Fruit fly (Drosophila melanogaster) whole organism, embryonic: ENCODE results near the gene CG10550.

Source experiments
- B-H1 ChIP-seq: fragments of 200-800 bp; sonication (Bioruptor generic); IDR thresholded peaks from 3 replicates; pipeline ENCODE4 v1.3.6; 2022; ENCODE audit warnings: missing biosample characterization, missing genetic modification characterization
- BEAF-32 ChIP-seq: fragments of 200-800 bp; sonication (Bioruptor generic); optimal IDR thresholded peaks from 3 replicates; lab custom pipeline; 2017; ENCODE audit warnings: missing biosample characterization, missing genetic modification characterization, mild to moderate bottlenecking, moderate library complexity, missing genetic modification reagents
- Bdp1 ChIP-seq: fragments of 200-800 bp; sonication (Bioruptor generic); optimal IDR thresholded peaks from 3 replicates; lab custom pipeline; 2016; ENCODE audit warnings: missing biosample characterization, missing genetic modification characterization
- BtbVII ChIP-seq: fragments of 200-800 bp; sonication (Bioruptor generic); optimal IDR thresholded peaks from 3 replicates; lab custom pipeline; 2017; ENCODE audit warnings: missing biosample characterization, mild to moderate bottlenecking, missing genetic modification characterization
- Bteb2 ChIP-seq: fragments of 200-800 bp; sonication (Bioruptor generic); optimal IDR thresholded peaks from 2 replicates; lab custom pipeline; 2016; ENCODE audit warnings: missing biosample characterization, missing genetic modification characterization
- CG11247 ChIP-seq: fragments of 200-800 bp; sonication (Bioruptor generic); IDR thresholded peaks from 2 replicates; pipeline ENCODE4 v1.3.6; 2022; ENCODE audit warnings: missing biosample characterization, missing genetic modification characterization
- CG11560 ChIP-seq: fragments of 200-800 bp; sonication (Bioruptor generic); IDR thresholded peaks from 3 replicates; pipeline ENCODE4 v1.3.6; 2022; ENCODE audit warnings: missing biosample characterization, missing genetic modification characterization
- CG11696 ChIP-seq: fragments of 200-800 bp; sonication (Bioruptor generic); IDR thresholded peaks from 2 replicates; pipeline ENCODE4 v1.3.6; 2022; ENCODE audit warnings: missing biosample characterization, missing genetic modification characterization
- CG12219 ChIP-seq: fragments of 200-800 bp; sonication (Bioruptor generic); optimal IDR thresholded peaks from 3 replicates; lab custom pipeline; 2018; ENCODE audit warnings: missing biosample characterization, mild to moderate bottlenecking, missing genetic modification characterization
- CG14441 ChIP-seq: fragments of 200-800 bp; sonication (Bioruptor generic); IDR thresholded peaks from 2 replicates; pipeline ENCODE4 v1.3.6; 2022; ENCODE audit warnings: missing biosample characterization, missing genetic modification characterization
- CG15011 ChIP-seq: fragments of 200-800 bp; sonication (Bioruptor generic); optimal IDR thresholded peaks from 3 replicates; lab custom pipeline; 2018; ENCODE audit warnings: missing biosample characterization, mild to moderate bottlenecking, missing genetic modification characterization
- CG16863 ChIP-seq: fragments of 200-800 bp; sonication (Bioruptor generic); optimal IDR thresholded peaks from 3 replicates; lab custom pipeline; 2016; ENCODE audit warnings: missing biosample characterization, missing genetic modification characterization
- CG18011 ChIP-seq: fragments of 200-800 bp; sonication (Bioruptor generic); optimal IDR thresholded peaks from 2 replicates; lab custom pipeline; 2017; ENCODE audit warnings: missing biosample characterization, missing genetic modification characterization, mild to moderate bottlenecking, moderate library complexity, missing genotype
- CG31388 ChIP-seq: fragments of 200-800 bp; sonication (Bioruptor generic); optimal IDR thresholded peaks from 2 replicates; lab custom pipeline; 2016; ENCODE audit warnings: missing biosample characterization, missing genetic modification characterization
- CG33557 ChIP-seq: fragments of 200-800 bp; sonication (Bioruptor generic); optimal IDR thresholded peaks from 2 replicates; lab custom pipeline; 2019; ENCODE audit warnings: missing biosample characterization, mild to moderate bottlenecking, missing genetic modification characterization, moderate library complexity
- CG34376 ChIP-seq: fragments of 200-800 bp; sonication (Bioruptor generic); optimal IDR thresholded peaks from 2 replicates; lab custom pipeline; 2018; ENCODE audit warnings: missing biosample characterization, mild to moderate bottlenecking, missing genetic modification characterization
- CG34422 ChIP-seq: fragments of 200-800 bp; sonication (Bioruptor generic); IDR thresholded peaks from 3 replicates; pipeline ENCODE4 v1.3.6; 2022; ENCODE audit warnings: missing biosample characterization, missing genetic modification characterization
- CG3838 ChIP-seq: fragments of 200-800 bp; sonication (Bioruptor generic); optimal IDR thresholded peaks from 3 replicates; lab custom pipeline; 2016; ENCODE audit warnings: missing biosample characterization, missing genetic modification characterization
- CG4424 ChIP-seq: fragments of 200-800 bp; sonication (Bioruptor generic); optimal IDR thresholded peaks from 3 replicates; lab custom pipeline; 2016; ENCODE audit warnings: missing biosample characterization, missing genetic modification characterization
- CG4730 ChIP-seq: fragments of 200-800 bp; sonication (Bioruptor generic); IDR thresholded peaks from 2 replicates; pipeline ENCODE4 v1.3.6; 2022; ENCODE audit warnings: missing biosample characterization, missing genetic modification characterization
- CG5245 ChIP-seq: fragments of 200-800 bp; sonication (Bioruptor generic); optimal IDR thresholded peaks from 3 replicates; lab custom pipeline; 2016; ENCODE audit warnings: missing biosample characterization, missing genetic modification characterization
- CG6654 ChIP-seq: fragments of 200-800 bp; sonication (Bioruptor generic); optimal IDR thresholded peaks from 2 replicates; lab custom pipeline; 2017; ENCODE audit warnings: missing biosample characterization, mild to moderate bottlenecking, missing genetic modification characterization
- CG6791 ChIP-seq: fragments of 200-800 bp; sonication (Bioruptor generic); IDR thresholded peaks from 3 replicates; pipeline ENCODE4 v1.3.6; 2022; ENCODE audit warnings: missing biosample characterization, missing genetic modification characterization; ENCODE audit not compliant: partially characterized antibody
- CG7745 ChIP-seq: fragments of 200-800 bp; sonication (Bioruptor generic); optimal IDR thresholded peaks from 2 replicates; lab custom pipeline; 2018; ENCODE audit warnings: missing biosample characterization, mild to moderate bottlenecking, missing genetic modification characterization, moderate library complexity
- CG7839 ChIP-seq: fragments of 200-800 bp; sonication (Bioruptor generic); optimal IDR thresholded peaks from 3 replicates; lab custom pipeline; 2018; ENCODE audit warnings: missing biosample characterization, mild to moderate bottlenecking, missing genetic modification characterization, moderate library complexity
- CG8089 ChIP-seq: fragments of 200-800 bp; sonication (Bioruptor generic); optimal IDR thresholded peaks from 3 replicates; lab custom pipeline; 2016; ENCODE audit warnings: missing biosample characterization, missing genetic modification characterization
- CkIIα-i1 ChIP-seq: fragments of 200-800 bp; sonication (Bioruptor generic); IDR thresholded peaks from 2 replicates; pipeline ENCODE4 v1.3.6; 2022; ENCODE audit warnings: missing biosample characterization, missing genetic modification characterization
- Dfd ChIP-seq, 2 experiments: fragments of >200 bp; optimal IDR thresholded peaks; 2 replicates each; lab custom pipeline; 2017; ENCODE audit warnings: missing biosample characterization in 2 of 2, missing genetic modification characterization in 2 of 2
- E2f2 ChIP-seq: fragments of 200-800 bp; sonication (Bioruptor generic); IDR thresholded peaks from 2 replicates; pipeline ENCODE4 v1.3.6; 2022; ENCODE audit warnings: missing biosample characterization, missing genetic modification characterization
- Eip74EF ChIP-seq, 2 experiments: fragments of 200-800 bp in 1 of 2; fragments of >200 bp in 1 of 2; sonication (Bioruptor generic) in 1 of 2; optimal IDR thresholded peaks; 2 replicates each; lab custom pipeline; 2017 to 2019; ENCODE audit warnings: missing biosample characterization in 2 of 2, missing genetic modification characterization in 2 of 2, mild to moderate bottlenecking in 1 of 2, moderate library complexity in 1 of 2
- HHEX ChIP-seq: fragments of 200-800 bp; sonication (Bioruptor generic); optimal IDR thresholded peaks from 3 replicates; lab custom pipeline; 2017; ENCODE audit warnings: missing biosample characterization, mild to moderate bottlenecking, missing genetic modification characterization, missing genetic modification reagents
- Hr78 ChIP-seq, 2 experiments: fragments of 200-800 bp in 1 of 2; fragments of >200 bp in 1 of 2; sonication (Bioruptor generic) in 1 of 2; optimal IDR thresholded peaks; 2 replicates each; lab custom pipeline; 2017 to 2019; ENCODE audit warnings: missing biosample characterization in 2 of 2, missing genetic modification characterization in 2 of 2, mild to moderate bottlenecking in 1 of 2, moderate library complexity in 1 of 2
- Lhr ChIP-seq: fragments of 200-800 bp; sonication (Bioruptor generic); optimal IDR thresholded peaks from 3 replicates; lab custom pipeline; 2017; ENCODE audit warnings: mild to moderate bottlenecking, missing biosample characterization, missing genetic modification reagents, missing genetic modification characterization
- MTF-1 ChIP-seq: fragments of 200-800 bp; sonication (Bioruptor generic); optimal IDR thresholded peaks from 2 replicates; lab custom pipeline; 2018; ENCODE audit warnings: missing biosample characterization, mild to moderate bottlenecking, missing genetic modification characterization, borderline replicate concordance
- Mes4 ChIP-seq: fragments of 200-800 bp; sonication (Bioruptor generic); optimal IDR thresholded peaks from 2 replicates; lab custom pipeline; 2016; ENCODE audit warnings: missing biosample characterization, missing genetic modification characterization
- Mrtf ChIP-seq: fragments of 200-800 bp; sonication (Bioruptor generic); IDR thresholded peaks from 3 replicates; pipeline ENCODE4 v1.3.6; 2022; ENCODE audit warnings: missing biosample characterization, missing genetic modification characterization
- NK7.1 ChIP-seq: fragments of 200-800 bp; sonication (Bioruptor generic); optimal IDR thresholded peaks from 3 replicates; lab custom pipeline; 2016; ENCODE audit warnings: missing biosample characterization, missing genetic modification characterization
- Pdp1 ChIP-seq, 2 experiments: fragments of 200-800 bp; sonication (Bioruptor generic); optimal IDR thresholded peaks; 3 replicates each; lab custom pipeline; 2016; ENCODE audit warnings: missing biosample characterization in 2 of 2, missing genetic modification characterization in 2 of 2, mild to moderate bottlenecking in 1 of 2, moderate library complexity in 1 of 2
- Ptx1 ChIP-seq: fragments of 200-800 bp; sonication (Bioruptor generic); IDR thresholded peaks from 2 replicates; pipeline ENCODE4 v1.3.6; 2022; ENCODE audit warnings: missing biosample characterization, missing genetic modification characterization
- Rx ChIP-seq: fragments of 200-800 bp; sonication (Bioruptor generic); IDR thresholded peaks from 2 replicates; pipeline ENCODE4 v1.3.6; 2022; ENCODE audit warnings: missing biosample characterization, missing genetic modification characterization
- Six4 ChIP-seq: fragments of 200-800 bp; sonication (Bioruptor generic); optimal IDR thresholded peaks from 2 replicates; lab custom pipeline; 2016; ENCODE audit warnings: missing biosample characterization, missing genetic modification characterization
- Tbp ChIP-seq: fragments of >200 bp; optimal IDR thresholded peaks from 2 replicates; lab custom pipeline; 2018; ENCODE audit warnings: missing biosample characterization, missing genetic modification characterization
- btn ChIP-seq: fragments of 200-800 bp; sonication (Bioruptor generic); optimal IDR thresholded peaks from 2 replicates; lab custom pipeline; 2016; ENCODE audit warnings: missing biosample characterization, missing genetic modification characterization
- cad ChIP-seq: fragments of >200 bp; optimal IDR thresholded peaks from 2 replicates; lab custom pipeline; 2017; ENCODE audit warnings: missing biosample characterization, missing genetic modification characterization
- chn ChIP-seq: fragments of 200-800 bp; sonication (Bioruptor generic); optimal IDR thresholded peaks from 2 replicates; lab custom pipeline; 2016; ENCODE audit warnings: missing biosample characterization, missing genetic modification characterization
- dysf ChIP-seq: fragments of 200-800 bp; sonication (Bioruptor generic); IDR thresholded peaks from 3 replicates; pipeline ENCODE4 v1.3.6; 2022; ENCODE audit warnings: missing biosample characterization, missing genetic modification characterization
- knrl ChIP-seq: fragments of 200-800 bp; sonication (Bioruptor generic); IDR thresholded peaks from 3 replicates; pipeline ENCODE4 v1.3.6; 2022; ENCODE audit warnings: missing biosample characterization, missing genetic modification characterization; ENCODE audit not compliant: partially characterized antibody
- peb ChIP-seq: fragments of 200-800 bp; sonication (Bioruptor generic); IDR thresholded peaks from 2 replicates; pipeline ENCODE4 v1.3.6; 2022; ENCODE audit warnings: missing biosample characterization, missing genetic modification characterization
- sd ChIP-seq: fragments of 200-800 bp; sonication (Bioruptor generic); optimal IDR thresholded peaks from 3 replicates; lab custom pipeline; 2018; ENCODE audit warnings: missing biosample characterization, mild to moderate bottlenecking, missing genetic modification characterization, moderate library complexity
- seq ChIP-seq: fragments of 200-800 bp; sonication (Bioruptor generic); IDR thresholded peaks from 2 replicates; pipeline ENCODE4 v1.3.6; 2022; ENCODE audit warnings: missing biosample characterization, missing genetic modification characterization

CG10550 gene

dm6 chr3R:25258628-25259240, 49.5 kb downstream of the CG10550 start, which contains the start of gene CG11857 (continued):
- peak in 1 of 2 experiments; percentile 85 for TF ChIP-seq Eip74EF (GFP tag; optimal IDR thresholded peaks at IDR 0.05; lab: Kevin White, UChicago)
- peak; percentile 92 for TF ChIP-seq Lhr
- peak; percentile 86 for TF ChIP-seq btn (GFP tag; lab: Kevin White, UChicago)
- TF ChIP-seq NK7.1 (GFP tag; lab: Kevin White, UChicago) = peak; percentile 93
- TF ChIP-seq Dfd (GFP tag; optimal IDR thresholded peaks at IDR 0.05; lab: Kevin White, UChicago) = peak in 1 of 2 experiments; percentile 82
- TF ChIP-seq B-H1 = peak; percentile 98
- TF ChIP-seq Bdp1 = peak; percentile 93
- no peak for TF ChIP-seq Hr78 (GFP tag; optimal IDR thresholded peaks at IDR 0.05; lab: Kevin White, UChicago)
- TF ChIP-seq Tbp = no peak
- peak; percentile 98 for TF ChIP-seq Rx (GFP tag; lab: Robert Waterston, UW)
- TF ChIP-seq CG34376 = peak; percentile 97
- TF ChIP-seq CG4730 (GFP tag; lab: Robert Waterston, UW) = peak; percentile 99
- peak; percentile 98 for TF ChIP-seq peb (GFP tag; lab: Robert Waterston, UW)
- peak; percentile 90 for TF ChIP-seq CG18011 (GFP tag; lab: Kevin White, UChicago)
- peak; percentile 99 for TF ChIP-seq dysf (GFP tag; lab: Robert Waterston, UW)
- peak; percentile 100 for TF ChIP-seq BEAF-32 (GFP tag; lab: Kevin White, UChicago)
- TF ChIP-seq CG5245 (GFP tag; lab: Kevin White, UChicago) = peak; percentile 98
- TF ChIP-seq CG7839 = peak; percentile 98
- TF ChIP-seq CG11247 (GFP tag; lab: Robert Waterston, UW) = peak; percentile 99
- TF ChIP-seq Bteb2 (GFP tag; lab: Kevin White, UChicago) = peak; percentile 98
- TF ChIP-seq Pdp1 (GFP tag; optimal IDR thresholded peaks at IDR 0.05; lab: Kevin White, UChicago) = peak; percentile 98
- peak; percentile 95 for TF ChIP-seq CG3838
- no peak for TF ChIP-seq cad (GFP tag; lab: Kevin White, UChicago)
- peak; percentile 94 for TF ChIP-seq Mes4 (GFP tag; lab: Kevin White, UChicago)
- peak; percentile 93 for TF ChIP-seq CG11560 (tag; lab: Robert Waterston, UW)
- peak; percentile 76 for TF ChIP-seq CG7745
- TF ChIP-seq CG4424 (GFP tag; lab: Kevin White, UChicago) = peak; percentile 98
- peak; percentile 96 for TF ChIP-seq CG33557 (GFP tag; lab: Kevin White, UChicago)
- peak; percentile 100 for TF ChIP-seq knrl (GFP tag; lab: Robert Waterston, UW)
- TF ChIP-seq CG12219 = peak; percentile 92
- peak; percentile 97 for TF ChIP-seq seq (GFP tag; lab: Robert Waterston, UW)
- peak; percentile 92 for TF ChIP-seq CG15011 (GFP tag; lab: Kevin White, UChicago)
- peak; percentile 91 for TF ChIP-seq MTF-1
- peak; percentile 96 for TF ChIP-seq HHEX (GFP tag; lab: Kevin White, UChicago)
- peak; percentile 97 for TF ChIP-seq CG8089 (GFP tag; lab: Kevin White, UChicago)
- TF ChIP-seq Ptx1 (GFP tag; lab: Robert Waterston, UW) = peak; percentile 99
- peak; percentile 91 for TF ChIP-seq BtbVII (GFP tag; lab: Kevin White, UChicago)
- peak; percentile 88 for TF ChIP-seq CG6654
- peak; percentile 90 for TF ChIP-seq E2f2 (GFP tag; lab: Robert Waterston, UW)
- peak; percentile 99 for TF ChIP-seq Mrtf (GFP tag; lab: Robert Waterston, UW)
- peak; percentile 97 for TF ChIP-seq Six4
- TF ChIP-seq CG34422 (GFP tag; lab: Robert Waterston, UW) = peak; percentile 100
- TF ChIP-seq CG31388 (GFP tag; lab: Kevin White, UChicago) = peak; percentile 97
- TF ChIP-seq chn (GFP tag; lab: Kevin White, UChicago) = peak; percentile 98
- TF ChIP-seq CG6791 = peak; percentile 98
- TF ChIP-seq CG14441 (GFP tag; lab: Robert Waterston, UW) = peak; percentile 99
- peak; percentile 89 for TF ChIP-seq CG11696 (GFP tag; lab: Robert Waterston, UW)
- peak; percentile 96 for TF ChIP-seq CG16863
- TF ChIP-seq CkIIα-i1 (GFP tag; lab: Robert Waterston, UW) = peak; percentile 90
- peak; percentile 90 for TF ChIP-seq sd (tag; lab: Kevin White, UChicago)
